Worm (Caenorhabditis elegans): ENCODE measurements around the gene fbxa-1.

Gene fbxa-1

DNA sequence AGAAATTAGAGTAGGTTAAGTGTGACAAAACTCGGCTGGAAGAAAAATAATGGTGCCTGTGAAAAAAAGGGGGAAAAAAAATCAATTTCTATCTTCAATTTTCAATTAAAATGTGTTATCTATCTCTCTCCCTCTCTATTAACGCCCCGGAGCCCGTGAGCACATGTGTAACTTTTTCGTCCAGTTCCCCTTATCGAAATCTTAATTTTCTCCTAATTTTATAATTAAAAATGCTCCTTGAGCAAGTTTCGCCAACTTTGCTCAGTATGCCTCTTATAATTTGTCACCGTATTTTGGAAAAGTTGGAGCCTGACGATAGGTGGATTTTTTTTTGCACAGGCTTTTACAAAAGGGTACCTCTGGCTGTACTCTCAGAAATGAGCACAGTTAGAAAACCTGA lies at the start of gene fbxa-1, which contains the start of gene Y54F10BM.20:
TSS of gene fbxa-1 (minus strand) at position 101 of the 400 bp plus-strand sequence.
TSS of gene Y54F10BM.20 (plus strand) at position 231 of the 400 bp plus-strand sequence.
- TF ChIP-seq ama-1 (optimal IDR thresholded peaks at IDR 0.05) (no peak), nhr-28 (tag; optimal IDR thresholded peaks at IDR 0.05) (no peak), lin-15B (tag; optimal IDR thresholded peaks at IDR 0.05) (no peak), lin-13 (GFP tag; optimal IDR thresholded peaks at IDR 0.05) (no peak), dmd-6 (GFP tag; IDR thresholded peaks at IDR 0.05) (no peak), ceh-82 (tag; optimal IDR thresholded peaks at IDR 0.05) (no peak), zfp-3 (GFP tag; conservative IDR thresholded peaks at IDR 0.05) (no peak), snpc-4 (tag; optimal IDR thresholded peaks at IDR 0.05) (no peak), hlh-30 (tag; optimal IDR thresholded peaks at IDR 0.05; ENCODE audit: insufficient read depth) (no peak)

DNA sequence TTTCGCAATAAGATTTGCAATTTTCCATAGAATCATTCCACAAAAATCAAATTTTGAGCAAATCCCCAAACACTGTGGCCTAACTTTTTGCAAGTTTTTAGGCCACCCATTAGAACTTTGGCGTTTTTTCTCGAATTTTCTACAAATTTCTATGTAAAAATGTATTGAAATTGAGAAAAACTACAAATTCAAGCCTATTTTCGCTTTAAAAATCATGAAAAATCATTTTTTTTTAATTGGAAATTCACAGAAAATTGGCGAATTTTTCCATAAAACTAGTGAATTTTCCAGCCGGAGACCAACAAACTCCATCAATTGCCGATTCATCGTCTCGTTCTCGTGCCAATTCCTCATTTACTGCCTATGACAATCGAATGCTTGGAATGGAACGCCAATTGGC lies 42.0 kb upstream of the fbxa-1 start:
- TF ChIP-seq sdz-12 (GFP tag; optimal IDR thresholded peaks at IDR 0.05) (no peak), zip-11 (GFP tag; IDR thresholded peaks at IDR 0.05) (no peak), F44E2.7 (GFP tag; IDR thresholded peaks at IDR 0.05) (no peak)

DNA sequence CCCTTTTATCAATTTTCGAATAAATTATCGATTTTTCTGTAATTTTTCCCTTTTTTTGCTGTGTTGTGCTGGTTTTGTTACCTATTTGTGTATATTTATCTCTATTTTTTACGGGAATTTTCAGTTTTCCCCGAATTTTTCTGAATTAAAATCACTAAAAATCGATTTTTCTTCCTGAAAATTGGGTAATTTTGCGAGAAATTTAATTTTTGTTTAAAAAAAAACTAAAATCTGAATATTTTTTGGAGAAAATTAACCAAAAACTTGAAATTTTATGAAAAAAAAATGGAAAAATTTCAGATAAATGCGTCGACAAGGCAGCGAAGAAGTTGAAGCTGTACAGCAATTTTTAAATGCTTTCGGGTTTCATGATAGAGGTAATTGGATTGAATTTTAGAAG lies 39.4 kb upstream of the fbxa-1 start, which contains the start of gene gip-1:
TSS of gene gip-1 (plus strand) at position 301 of the 400 bp plus-strand sequence.
- TF ChIP-seq pqm-1 (tag; optimal IDR thresholded peaks at IDR 0.05) (no peak), daf-19 (GFP tag; conservative IDR thresholded peaks at IDR 0.05) (no peak), F10B5.3 (tag; optimal IDR thresholded peaks at IDR 0.05) (no peak), nhr-76 (tag; optimal IDR thresholded peaks at IDR 0.05) (no peak), Y75B8A.6 (GFP tag; IDR thresholded peaks at IDR 0.05) (no peak), lin-13 (GFP tag; optimal IDR thresholded peaks at IDR 0.05) (no peak), nhr-25 (tag; optimal IDR thresholded peaks at IDR 0.05; ENCODE audit: borderline replicate concordance, insufficient read depth) (no peak), F49E8.2 (tag; optimal IDR thresholded peaks at IDR 0.05; ENCODE audit: borderline replicate concordance) (no peak), zag-1 (tag; optimal IDR thresholded peaks at IDR 0.05) (no peak), dve-1 (tag; optimal IDR thresholded peaks at IDR 0.05; ENCODE audit: insufficient read depth) (no peak), fos-1 (tag; optimal IDR thresholded peaks at IDR 0.05) (no peak), unc-62 (GFP tag; optimal IDR thresholded peaks at IDR 0.05 in 1 of 2) (no peak), unc-62 (tag; optimal IDR thresholded peaks at IDR 0.05) (no peak), fkh-10 (GFP tag; optimal IDR thresholded peaks at IDR 0.05) (no peak), R02D3.7 (tag; optimal IDR thresholded peaks at IDR 0.05) (no peak), ztf-11 (tag; optimal IDR thresholded peaks at IDR 0.05) (no peak)

DNA sequence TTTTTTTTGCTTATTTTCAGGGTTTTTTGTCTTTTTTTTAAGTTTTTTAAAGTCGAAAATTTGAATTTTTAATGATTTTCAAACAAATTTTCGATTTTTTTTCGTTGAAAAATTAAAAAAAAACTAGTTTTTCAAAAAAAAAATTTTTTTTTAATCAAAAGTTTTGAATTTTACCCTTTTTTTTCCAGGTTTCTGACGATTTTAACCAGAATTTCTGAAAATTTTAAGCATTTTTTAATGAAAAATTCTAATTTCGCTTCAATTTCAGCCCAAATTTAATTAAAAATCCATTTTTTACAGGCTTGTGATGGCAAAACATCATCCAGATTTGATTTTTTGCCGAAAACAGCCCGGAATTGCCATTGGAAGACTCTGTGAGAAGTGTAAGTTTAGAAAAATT lies 35.3 kb upstream of the fbxa-1 start, which contains the start of gene phf-5:
TSS of gene phf-5 (plus strand) at position 301 of the 400 bp plus-strand sequence.
- TF ChIP-seq madf-9 (GFP tag; conservative IDR thresholded peaks at IDR 0.05) (no peak), spr-1 (tag; optimal IDR thresholded peaks at IDR 0.05) (no peak), zfp-3 (GFP tag; conservative IDR thresholded peaks at IDR 0.05) (no peak), saeg-2 (GFP tag; IDR thresholded peaks at IDR 0.05) (no peak), ceh-20 (GFP tag; IDR thresholded peaks at IDR 0.05) (no peak), jun-1 (tag; optimal IDR thresholded peaks at IDR 0.05) (no peak), lir-3 (tag; optimal IDR thresholded peaks at IDR 0.05) (no peak), nhr-102 (tag; optimal IDR thresholded peaks at IDR 0.05) (no peak), fos-1 (tag; optimal IDR thresholded peaks at IDR 0.05) (no peak), nhr-25 (tag; optimal IDR thresholded peaks at IDR 0.05; ENCODE audit: borderline replicate concordance, insufficient read depth) (no peak), rbr-2 (tag; optimal IDR thresholded peaks at IDR 0.05) (no peak), duxl-1 (tag; optimal IDR thresholded peaks at IDR 0.05; ENCODE audit: poor library complexity) (no peak), ztf-11 (tag; optimal IDR thresholded peaks at IDR 0.05) (no peak), F26F4.8 (GFP tag; conservative IDR thresholded peaks at IDR 0.05) (no peak), lin-38 (GFP tag; IDR thresholded peaks at IDR 0.05) (no peak), php-3 (GFP tag; IDR thresholded peaks at IDR 0.05) (no peak), lsy-2 (tag; optimal IDR thresholded peaks at IDR 0.05) (no peak)

Measured in whole organism, L4 larva.